Fruit fly (Drosophila melanogaster) whole organism, embryonic: ENCODE measurements around the gene Cap-D2.

ENCODE experiments used
- ATbp ChIP-seq: fragments of 200-800 bp; sonication (Bioruptor generic); optimal IDR thresholded peaks from 2 replicates; lab custom pipeline; 2017; ENCODE audit warnings: missing biosample characterization, mild to moderate bottlenecking, missing genetic modification characterization, missing genetic modification reagents
- Ada2b ChIP-seq: fragments of 200-800 bp; sonication (Bioruptor generic); IDR thresholded peaks from 2 replicates; pipeline ENCODE4 v1.3.6; 2022; ENCODE audit warnings: missing biosample characterization, missing genetic modification characterization
- CG10209 ChIP-seq: fragments of 200-800 bp; sonication (Bioruptor generic); optimal IDR thresholded peaks from 3 replicates; lab custom pipeline; 2017; ENCODE audit warnings: missing biosample characterization, mild to moderate bottlenecking, missing genetic modification characterization, missing genetic modification reagents
- CG11398 ChIP-seq: fragments of 200-800 bp; sonication (Bioruptor generic); optimal IDR thresholded peaks from 2 replicates; lab custom pipeline; 2016; ENCODE audit warnings: missing biosample characterization, missing genetic modification characterization
- CG12155 ChIP-seq: fragments of 200-800 bp; sonication (Bioruptor generic); optimal IDR thresholded peaks from 3 replicates; lab custom pipeline; 2016; ENCODE audit warnings: missing biosample characterization, missing genetic modification characterization
- CG13775 ChIP-seq: fragments of 200-800 bp; sonication (Bioruptor generic); optimal IDR thresholded peaks from 3 replicates; lab custom pipeline; 2017; ENCODE audit warnings: missing biosample characterization, mild to moderate bottlenecking, missing genetic modification characterization
- CG16779 ChIP-seq: fragments of 200-800 bp; sonication (Bioruptor generic); IDR thresholded peaks from 2 replicates; pipeline ENCODE4 v1.3.6; 2022; ENCODE audit warnings: missing biosample characterization, missing genetic modification characterization
- CG3163 ChIP-seq: fragments of 200-800 bp; sonication (Bioruptor generic); optimal IDR thresholded peaks from 3 replicates; lab custom pipeline; 2016; ENCODE audit warnings: missing biosample characterization, missing genetic modification characterization
- CG3838 ChIP-seq: fragments of 200-800 bp; sonication (Bioruptor generic); optimal IDR thresholded peaks from 3 replicates; lab custom pipeline; 2016; ENCODE audit warnings: missing biosample characterization, missing genetic modification characterization
- CG4282 ChIP-seq: fragments of 200-800 bp; sonication (Bioruptor generic); optimal IDR thresholded peaks from 2 replicates; lab custom pipeline; 2016; ENCODE audit warnings: missing biosample characterization, missing genetic modification characterization
- CG4617 ChIP-seq: fragments of 200-800 bp; sonication (Bioruptor generic); optimal IDR thresholded peaks from 3 replicates; lab custom pipeline; 2016; ENCODE audit warnings: missing biosample characterization, missing genetic modification characterization, borderline replicate concordance
- CG6765 ChIP-seq: fragments of 200-800 bp; sonication (Bioruptor generic); optimal IDR thresholded peaks from 3 replicates; lab custom pipeline; 2017; ENCODE audit warnings: missing biosample characterization, mild to moderate bottlenecking, missing genetic modification characterization
- CG8281 ChIP-seq: fragments of 200-800 bp; sonication (Bioruptor generic); optimal IDR thresholded peaks from 2 replicates; lab custom pipeline; 2018; ENCODE audit warnings: missing biosample characterization, mild to moderate bottlenecking, missing genetic modification characterization, moderate library complexity
- CG8290 ChIP-seq, 3 experiments: fragments of 200-800 bp; sonication (Bioruptor generic); optimal IDR thresholded peaks; 2 replicates each; lab custom pipeline; 2016 to 2019; ENCODE audit warnings: missing biosample characterization in 3 of 3, missing genetic modification characterization in 3 of 3, mild to moderate bottlenecking in 2 of 3, moderate library complexity in 1 of 3
- CG8388 ChIP-seq: fragments of 200-800 bp; sonication (Bioruptor generic); optimal IDR thresholded peaks from 2 replicates; lab custom pipeline; 2019; ENCODE audit warnings: missing biosample characterization, mild to moderate bottlenecking, missing genetic modification characterization, moderate library complexity
- CG9797 ChIP-seq: fragments of 200-800 bp; sonication (Bioruptor generic); optimal IDR thresholded peaks from 3 replicates; lab custom pipeline; 2018; ENCODE audit warnings: missing biosample characterization, mild to moderate bottlenecking, missing genetic modification characterization
- Dad ChIP-seq: fragments of 200-800 bp; sonication (Bioruptor generic); optimal IDR thresholded peaks from 3 replicates; lab custom pipeline; 2016; ENCODE audit warnings: missing biosample characterization, missing genetic modification characterization
- E2f1 ChIP-seq: fragments of 200-800 bp; sonication (Bioruptor generic); IDR thresholded peaks from 2 replicates; pipeline ENCODE4 v1.3.6; 2022; ENCODE audit warnings: missing biosample characterization, missing genetic modification characterization
- Elba2 ChIP-seq: fragments of 200-800 bp; sonication (Bioruptor generic); optimal IDR thresholded peaks from 3 replicates; lab custom pipeline; 2016; ENCODE audit warnings: missing biosample characterization, missing genetic modification characterization
- Ets65A ChIP-seq: fragments of 200-800 bp; sonication (Bioruptor generic); peaks from one replicate; lab custom pipeline; 2016; ENCODE audit warnings: missing biosample characterization, missing genetic modification characterization
- Fer2 ChIP-seq: fragments of 200-800 bp; sonication (Bioruptor generic); optimal IDR thresholded peaks from 2 replicates; lab custom pipeline; 2018; ENCODE audit warnings: missing biosample characterization, mild to moderate bottlenecking, missing genetic modification characterization, moderate library complexity
- Hand ChIP-seq: fragments of 200-800 bp; sonication (Bioruptor generic); optimal IDR thresholded peaks from 2 replicates; lab custom pipeline; 2017; ENCODE audit warnings: mild to moderate bottlenecking, missing biosample characterization, missing genetic modification reagents, missing genetic modification characterization
- Hr51 ChIP-seq, 2 experiments: fragments of 200-800 bp; sonication (Bioruptor generic); optimal IDR thresholded peaks; 2 replicates in 1 of 2; 3 replicates in 1 of 2; lab custom pipeline; 2016 to 2018; ENCODE audit warnings: missing biosample characterization in 2 of 2, missing genetic modification characterization in 2 of 2, mild to moderate bottlenecking in 1 of 2, moderate library complexity in 1 of 2
- Hr78 ChIP-seq, 2 experiments: fragments of 200-800 bp in 1 of 2; fragments of >200 bp in 1 of 2; sonication (Bioruptor generic) in 1 of 2; optimal IDR thresholded peaks; 2 replicates each; lab custom pipeline; 2017 to 2019; ENCODE audit warnings: missing biosample characterization in 2 of 2, missing genetic modification characterization in 2 of 2, mild to moderate bottlenecking in 1 of 2, moderate library complexity in 1 of 2
- Meics ChIP-seq: fragments of 200-800 bp; sonication (Bioruptor generic); optimal IDR thresholded peaks from 2 replicates; lab custom pipeline; 2017; ENCODE audit warnings: missing biosample characterization, mild to moderate bottlenecking, missing genetic modification characterization
- Myb ChIP-seq: fragments of 200-800 bp; sonication (Bioruptor generic); optimal IDR thresholded peaks from 2 replicates; lab custom pipeline; 2016; ENCODE audit warnings: missing biosample characterization, missing genetic modification characterization
- Nf-YC ChIP-seq: fragments of 200-800 bp; optimal IDR thresholded peaks from 3 replicates; lab custom pipeline; 2019; ENCODE audit warnings: missing biosample characterization, mild to moderate bottlenecking, missing genetic modification characterization, moderate library complexity
- Rx ChIP-seq: fragments of 200-800 bp; sonication (Bioruptor generic); IDR thresholded peaks from 2 replicates; pipeline ENCODE4 v1.3.6; 2022; ENCODE audit warnings: missing biosample characterization, missing genetic modification characterization
- Six4 ChIP-seq: fragments of 200-800 bp; sonication (Bioruptor generic); optimal IDR thresholded peaks from 2 replicates; lab custom pipeline; 2016; ENCODE audit warnings: missing biosample characterization, missing genetic modification characterization
- Sry-β ChIP-seq: fragments of 200-800 bp; sonication (Bioruptor generic); optimal IDR thresholded peaks from 2 replicates; lab custom pipeline; 2018; ENCODE audit warnings: missing biosample characterization, mild to moderate bottlenecking, missing genetic modification characterization, moderate library complexity
- Trl ChIP-seq, 3 experiments: fragments of >200 bp in 2 of 3; fragments of 200-800 bp in 1 of 3; sonication (Bioruptor generic) in 1 of 3; optimal IDR thresholded peaks; 2 replicates in 1 of 3; 3 replicates in 2 of 3; lab custom pipeline; 2016 to 2017; ENCODE audit warnings: missing biosample characterization in 1 of 3, missing genetic modification characterization in 1 of 3
- Usf ChIP-seq: fragments of 200-800 bp; sonication (Bioruptor generic); optimal IDR thresholded peaks from 2 replicates; lab custom pipeline; 2017; ENCODE audit warnings: missing genotype, missing biosample characterization, missing genetic modification characterization
- ara ChIP-seq: fragments of 200-800 bp; sonication (Bioruptor generic); IDR thresholded peaks from 2 replicates; pipeline ENCODE4 v1.3.6; 2022; ENCODE audit warnings: missing biosample characterization, missing genetic modification characterization
- bbx ChIP-seq: fragments of 200-800 bp; sonication (Bioruptor generic); IDR thresholded peaks from 2 replicates; pipeline ENCODE4 v1.3.6; 2022; ENCODE audit warnings: missing biosample characterization, missing genetic modification characterization; ENCODE audit not compliant: partially characterized antibody
- bcd ChIP-seq: fragments of 200-800 bp; sonication (Bioruptor generic); optimal IDR thresholded peaks from 2 replicates; lab custom pipeline; 2017; ENCODE audit warnings: missing biosample characterization, mild to moderate bottlenecking, missing genetic modification characterization
- bsh ChIP-seq, 2 experiments: fragments of 200-800 bp; sonication (Bioruptor generic); optimal IDR thresholded peaks; 2 replicates each; lab custom pipeline; 2017 to 2018; ENCODE audit warnings: mild to moderate bottlenecking in 2 of 2, missing biosample characterization in 2 of 2, missing genetic modification characterization in 2 of 2, moderate library complexity in 1 of 2
- cg ChIP-seq: fragments of 200-800 bp; sonication (Bioruptor generic); optimal IDR thresholded peaks from 3 replicates; lab custom pipeline; 2019; ENCODE audit warnings: missing biosample characterization, mild to moderate bottlenecking, missing genetic modification characterization, moderate library complexity
- crc ChIP-seq: fragments of 200-800 bp; sonication (Bioruptor generic); optimal IDR thresholded peaks from 2 replicates; lab custom pipeline; 2016; ENCODE audit warnings: missing biosample characterization, missing genetic modification characterization
- dan ChIP-seq: fragments of 200-800 bp; sonication (Bioruptor generic); IDR thresholded peaks from 2 replicates; pipeline ENCODE4 v1.3.6; 2022; ENCODE audit warnings: missing biosample characterization, missing genetic modification characterization
- ewg ChIP-seq: fragments of 200-800 bp; sonication (Bioruptor generic); optimal IDR thresholded peaks from 3 replicates; lab custom pipeline; 2017; ENCODE audit warnings: mild to moderate bottlenecking, missing biosample characterization, missing genetic modification reagents, missing genetic modification characterization
- h ChIP-seq: fragments of >200 bp; optimal IDR thresholded peaks from 2 replicates; lab custom pipeline; 2017
- jigr1 ChIP-seq: fragments of 200-800 bp; sonication (Bioruptor generic); IDR thresholded peaks from 3 replicates; pipeline ENCODE4 v1.3.6; 2022; ENCODE audit warnings: missing biosample characterization, missing genetic modification characterization
- peb ChIP-seq: fragments of 200-800 bp; sonication (Bioruptor generic); IDR thresholded peaks from 2 replicates; pipeline ENCODE4 v1.3.6; 2022; ENCODE audit warnings: missing biosample characterization, missing genetic modification characterization
- pho ChIP-seq: fragments of 200-800 bp; sonication (Bioruptor generic); optimal IDR thresholded peaks from 2 replicates; lab custom pipeline; 2016; ENCODE audit warnings: missing biosample characterization, missing genetic modification characterization
- pnt ChIP-seq: fragments of 200-800 bp; sonication (Bioruptor generic); optimal IDR thresholded peaks from 3 replicates; lab custom pipeline; 2016; ENCODE audit warnings: missing biosample characterization, missing genetic modification characterization
- ranshi ChIP-seq: fragments of 200-800 bp; sonication (Bioruptor generic); IDR thresholded peaks from 2 replicates; pipeline ENCODE4 v1.3.6; 2022; ENCODE audit warnings: missing biosample characterization, missing genetic modification characterization
- rib ChIP-seq: fragments of 200-800 bp; sonication (Bioruptor generic); IDR thresholded peaks from 2 replicates; pipeline ENCODE4 v1.3.6; 2022; ENCODE audit warnings: missing biosample characterization, missing genetic modification characterization
- run ChIP-seq: fragments of 200-800 bp; sonication (Bioruptor generic); optimal IDR thresholded peaks from 3 replicates; lab custom pipeline; 2018; ENCODE audit warnings: missing biosample characterization, mild to moderate bottlenecking, missing genetic modification characterization
- sd ChIP-seq: fragments of 200-800 bp; sonication (Bioruptor generic); optimal IDR thresholded peaks from 3 replicates; lab custom pipeline; 2018; ENCODE audit warnings: missing biosample characterization, mild to moderate bottlenecking, missing genetic modification characterization, moderate library complexity
- sqz ChIP-seq: fragments of 200-800 bp; sonication (Bioruptor generic); optimal IDR thresholded peaks from 3 replicates; lab custom pipeline; 2018; ENCODE audit warnings: missing biosample characterization, mild to moderate bottlenecking, missing genetic modification characterization

Cap-D2 gene

dm6 chr3R:29675333-29675732 lies at the start of gene Cap-D2, which contains the start of gene Bub3 (continued):
- TF ChIP-seq CG13775 (GFP tag; lab: Kevin White, UChicago) (peak; percentile 73), cg (no peak), Hr51 (GFP tag; optimal IDR thresholded peaks at IDR 0.05; lab: Kevin White, UChicago) (peak in 1 of 2 experiments; percentile 70), Six4 (GFP tag; lab: Kevin White, UChicago) (peak; percentile 60), pnt (GFP tag; lab: Kevin White, UChicago) (peak; percentile 67), Elba2 (GFP tag; lab: Kevin White, UChicago) (peak; percentile 47), bsh (GFP tag; optimal IDR thresholded peaks at IDR 0.05; lab: Kevin White, UChicago) (peak in 1 of 2 experiments; percentile 75), bcd (peak; percentile 67), CG3838 (GFP tag; lab: Kevin White, UChicago) (no peak), sqz (GFP tag; lab: Kevin White, UChicago) (no peak), CG16779 (GFP tag; lab: Robert Waterston, UW) (no peak), jigr1 (GFP tag; lab: Robert Waterston, UW) (no peak), Dad (GFP tag; lab: Kevin White, UChicago) (peak; percentile 65), Hand (GFP tag; lab: Kevin White, UChicago) (peak; percentile 22), Ets65A (peak; percentile 97), CG9797 (GFP tag; lab: Kevin White, UChicago) (peak; percentile 2), CG4617 (GFP tag; lab: Kevin White, UChicago) (peak; percentile 71), Trl (optimal IDR thresholded peaks at IDR 0.05; lab: Kevin White, UChicago) (no peak), Trl (GFP tag; optimal IDR thresholded peaks at IDR 0.05; lab: Kevin White, UChicago) (peak; percentile 81), dan (GFP tag; lab: Robert Waterston, UW) (no peak), h (lab: Kevin White, UChicago) (no peak), Rx (peak; percentile 34; the same call in 1 of the 2 replicates), CG8281 (no peak), crc (peak; percentile 56), Usf (no peak), ATbp (no peak), peb (GFP tag; lab: Robert Waterston, UW) (no peak; the same call in 1 of the 2 replicates), CG4282 (no peak), Myb (GFP tag; lab: Kevin White, UChicago) (peak; percentile 68), Sry-β (GFP tag; lab: Kevin White, UChicago) (peak; percentile 4), rib (GFP tag; lab: Robert Waterston, UW) (peak; percentile 56; the same call in 1 of the 2 replicates), CG11398 (GFP tag; lab: Kevin White, UChicago) (peak; percentile 61), pho (GFP tag; lab: Kevin White, UChicago) (peak; percentile 77), sd (tag; lab: Kevin White, UChicago) (no peak), run (tag; lab: Kevin White, UChicago) (no peak), E2f1 (GFP tag; lab: Robert Waterston, UW) (peak; percentile 44), CG8388 (GFP tag; lab: Kevin White, UChicago) (peak; percentile 62), ara (GFP tag; lab: Robert Waterston, UW) (no peak), ewg (peak; percentile 53), Meics (GFP tag; lab: Kevin White, UChicago) (peak; percentile 65), Fer2 (tag; lab: Kevin White, UChicago) (peak; percentile 23), CG3163 (GFP tag; lab: Kevin White, UChicago) (peak; percentile 44), Nf-YC (tag; lab: Kevin White, UChicago) (no peak), CG6765 (GFP tag; lab: Kevin White, UChicago) (peak; percentile 7), CG12155 (GFP tag; lab: Kevin White, UChicago) (peak; percentile 70), ranshi (peak; percentile 69; the same call in 1 of the 2 replicates), Hr78 (GFP tag; optimal IDR thresholded peaks at IDR 0.05; lab: Kevin White, UChicago) (no peak), CG10209 (GFP tag; lab: Kevin White, UChicago) (peak; percentile 43), bbx (GFP tag; lab: Robert Waterston, UW) (peak; percentile 74), CG8290 (GFP tag; optimal IDR thresholded peaks at IDR 0.05; lab: Kevin White, UChicago) (peak; percentile 88), CG8290 (tag; optimal IDR thresholded peaks at IDR 0.05; lab: Kevin White, UChicago) (peak in 1 of 2 experiments; percentile 27), Ada2b (GFP tag; lab: Robert Waterston, UW) (peak; percentile 72)
